Worm (Caenorhabditis elegans) whole organism, L4/young adult: Measurements from ENCODE around the gene Y32B12B.4.

Source experiments
- W03F9.2 ChIP-seq: fragments of 150-350 bp; optimal IDR thresholded peaks from 2 replicates; lab custom pipeline; 2014; ENCODE audit warnings: missing biosample characterization, missing genetic modification characterization
- dao-5 ChIP-seq: sonication (generic microtip); optimal IDR thresholded peaks from 2 replicates; lab custom pipeline; 2016; ENCODE audit warnings: missing genotype, missing genetic modification characterization, moderate library complexity, missing compliant biosample characterization
- him-1 ChIP-seq: sonication (generic microtip); optimal IDR thresholded peaks from 2 replicates; lab custom pipeline; 2016; ENCODE audit warnings: missing genotype, missing genetic modification reagents, missing genetic modification characterization, missing compliant biosample characterization

The Y32B12B.4 gene

DNA sequence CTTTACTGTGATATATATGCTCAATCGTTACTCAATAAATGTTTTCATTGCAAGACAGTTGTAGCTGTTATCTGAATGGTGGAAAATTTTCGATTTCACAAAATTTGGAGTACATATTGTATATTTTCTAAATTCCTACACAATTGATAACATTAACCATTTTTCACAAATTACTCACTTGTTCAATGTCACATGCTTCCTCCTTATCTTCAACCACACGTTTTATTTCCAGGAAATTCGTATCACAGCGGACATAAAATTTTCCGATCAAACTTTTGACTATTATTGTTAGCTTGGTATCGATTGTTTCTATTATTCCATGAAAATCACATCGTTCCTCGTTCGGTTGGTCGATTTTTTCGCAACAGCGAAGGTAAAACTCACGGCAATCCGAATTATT, 55.4 kb downstream of the Y32B12B.4 start:
- TF ChIP-seq dao-5 (no peak), W03F9.2 (tag; lab: Kevin White, UChicago) (no peak), him-1 (tag; lab: Kevin White, UChicago) (no peak)

DNA sequence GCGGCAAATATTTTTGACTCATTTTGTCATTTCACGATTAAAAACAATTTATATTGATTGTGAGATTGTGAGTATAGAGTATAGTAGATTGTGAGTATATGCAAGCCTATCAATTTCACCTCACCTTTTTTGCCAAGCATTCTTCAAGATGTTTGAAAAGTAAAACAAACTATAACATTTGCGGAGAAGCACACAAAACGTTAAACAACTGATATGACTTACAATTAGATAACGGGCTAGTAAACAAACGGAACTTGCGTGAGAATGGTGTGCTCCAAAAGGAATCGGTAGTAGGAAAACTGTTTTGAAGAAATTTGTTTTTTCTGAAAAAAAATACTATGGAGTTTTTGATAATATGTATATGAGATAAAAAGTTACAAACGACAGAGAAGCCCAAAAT, 57.0 kb downstream of the Y32B12B.4 start:
- no peak for TF ChIP-seq W03F9.2 (tag; lab: Kevin White, UChicago)

DNA sequence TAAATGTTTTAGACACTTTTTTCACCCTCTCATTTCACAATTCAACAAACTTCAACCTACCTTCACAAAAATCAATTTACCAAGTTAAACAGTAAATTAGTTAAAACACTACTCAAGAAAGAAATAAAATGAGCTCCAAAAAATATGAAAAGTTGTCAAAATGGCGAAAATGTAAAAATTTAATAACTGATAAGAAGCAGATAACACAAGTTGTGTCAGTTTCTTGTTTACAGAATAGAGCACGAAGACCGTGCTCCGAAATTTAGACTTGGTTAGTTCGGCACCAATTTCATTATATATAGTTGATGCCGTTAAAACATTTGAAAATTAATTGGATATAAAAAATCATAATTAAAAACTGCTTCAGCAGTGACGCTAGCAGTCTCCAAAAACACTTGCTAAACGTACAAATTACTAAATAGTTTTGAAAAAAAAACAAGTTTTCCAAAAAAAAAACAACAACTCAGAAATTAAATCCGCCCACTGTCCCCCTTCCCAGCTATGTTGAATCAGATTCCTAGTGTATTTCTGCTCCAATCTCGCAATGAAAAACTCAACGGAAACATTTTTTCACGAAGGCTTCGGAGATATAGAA, 57.8 kb downstream of the Y32B12B.4 start, which contains the start of gene srw-54:
Gene srw-54 (plus strand): TSS at position 545 of the 595 bp plus-strand sequence.
- TF ChIP-seq dao-5 (no peak), W03F9.2 (tag; lab: Kevin White, UChicago) (no peak), him-1 (tag; lab: Kevin White, UChicago) (no peak)
